Fruit fly (Drosophila melanogaster) whole organism, embryonic: ENCODE results near the gene CG15024.
A peak's percentile ranks its signal among the peaks of the same experiment; 100 is the strongest.

Experiments used
- CG12769 ChIP-seq: fragments of 200-800 bp; sonication (Bioruptor generic); optimal IDR thresholded peaks from 2 replicates; lab custom pipeline; 2019; ENCODE audit warnings: missing biosample characterization, mild to moderate bottlenecking, missing genetic modification characterization, moderate library complexity
- CG17385 ChIP-seq: fragments of 200-800 bp; sonication (Bioruptor generic); optimal IDR thresholded peaks from 3 replicates; lab custom pipeline; 2018; ENCODE audit warnings: missing biosample characterization, mild to moderate bottlenecking, missing genetic modification characterization
- CG18011 ChIP-seq: fragments of 200-800 bp; sonication (Bioruptor generic); optimal IDR thresholded peaks from 2 replicates; lab custom pipeline; 2017; ENCODE audit warnings: missing biosample characterization, missing genetic modification characterization, mild to moderate bottlenecking, moderate library complexity, missing genotype
- CG2202 ChIP-seq: fragments of 200-800 bp; sonication (Bioruptor generic); optimal IDR thresholded peaks from 2 replicates; lab custom pipeline; 2018; ENCODE audit warnings: missing biosample characterization, mild to moderate bottlenecking, missing genetic modification characterization
- CG32767 ChIP-seq: fragments of 200-800 bp; sonication (Bioruptor generic); IDR thresholded peaks from 2 replicates; pipeline ENCODE4 v1.3.6; 2022; ENCODE audit warnings: missing biosample characterization, missing genetic modification characterization
- Lpt ChIP-seq: fragments of >200 bp; optimal IDR thresholded peaks from 2 replicates; lab custom pipeline; 2018; ENCODE audit warnings: missing biosample characterization, missing genetic modification characterization
- grau ChIP-seq: fragments of 200-800 bp; optimal IDR thresholded peaks from 3 replicates; lab custom pipeline; 2019; ENCODE audit warnings: missing biosample characterization, mild to moderate bottlenecking, missing genetic modification characterization, moderate library complexity
- jing ChIP-seq: fragments of 200-800 bp; sonication (Bioruptor generic); optimal IDR thresholded peaks from 2 replicates; lab custom pipeline; 2018; ENCODE audit warnings: missing biosample characterization, mild to moderate bottlenecking, missing genetic modification characterization
- repo ChIP-seq: fragments of 200-800 bp; sonication (Bioruptor generic); optimal IDR thresholded peaks from 2 replicates; lab custom pipeline; 2016; ENCODE audit warnings: missing biosample characterization, missing genetic modification characterization
- sc ChIP-seq, 3 experiments: fragments of >200 bp in 2 of 3; fragments of 200-800 bp in 1 of 3; sonication (Bioruptor generic) in 1 of 3; optimal IDR thresholded peaks; 2 replicates in 2 of 3; 3 replicates in 1 of 3; lab custom pipeline; 2017; ENCODE audit warnings: mild to moderate bottlenecking in 1 of 3, missing biosample characterization in 1 of 3, missing genetic modification characterization in 1 of 3, missing genetic modification reagents in 1 of 3
- ttk ChIP-seq: fragments of 200-800 bp; sonication (Bioruptor generic); IDR thresholded peaks from 2 replicates; pipeline ENCODE4 v2.1.2; 2022; ENCODE audit warnings: missing biosample characterization, missing genetic modification characterization
- wdn ChIP-seq: fragments of 200-800 bp; sonication (Bioruptor generic); IDR thresholded peaks from 2 replicates; pipeline ENCODE4 v1.3.6; 2022; ENCODE audit warnings: missing biosample characterization, missing genetic modification characterization
- zfh2 ChIP-seq: fragments of 200-800 bp; sonication (Bioruptor generic); optimal IDR thresholded peaks from 2 replicates; lab custom pipeline; 2016; ENCODE audit warnings: missing biosample characterization, missing genetic modification characterization

dm6 chr3L:4415326-4416274, 48.0 kb downstream of the CG15024 start:
- TF ChIP-seq CG2202 (tag; lab: Kevin White, UChicago) (no peak), ttk (GFP tag; lab: Robert Waterston, UW) (no peak), repo (GFP tag; lab: Kevin White, UChicago) (no peak), jing (GFP tag; lab: Kevin White, UChicago) (no peak), Lpt (GFP tag; lab: Kevin White, UChicago) (no peak), grau (no peak), CG18011 (GFP tag; lab: Kevin White, UChicago) (no peak), zfh2 (no peak), sc (optimal IDR thresholded peaks at IDR 0.05; lab: Kevin White, UChicago) (no peak), sc (GFP tag; optimal IDR thresholded peaks at IDR 0.05; lab: Kevin White, UChicago) (no peak), wdn (no peak), CG32767 (GFP tag; lab: Robert Waterston, UW) (no peak), CG12769 (tag; lab: Kevin White, UChicago) (peak; percentile 61), CG17385 (GFP tag; lab: Kevin White, UChicago) (no peak)
